Fruit fly (Drosophila melanogaster): ENCODE measurements around the gene CG17738.

DNA sequence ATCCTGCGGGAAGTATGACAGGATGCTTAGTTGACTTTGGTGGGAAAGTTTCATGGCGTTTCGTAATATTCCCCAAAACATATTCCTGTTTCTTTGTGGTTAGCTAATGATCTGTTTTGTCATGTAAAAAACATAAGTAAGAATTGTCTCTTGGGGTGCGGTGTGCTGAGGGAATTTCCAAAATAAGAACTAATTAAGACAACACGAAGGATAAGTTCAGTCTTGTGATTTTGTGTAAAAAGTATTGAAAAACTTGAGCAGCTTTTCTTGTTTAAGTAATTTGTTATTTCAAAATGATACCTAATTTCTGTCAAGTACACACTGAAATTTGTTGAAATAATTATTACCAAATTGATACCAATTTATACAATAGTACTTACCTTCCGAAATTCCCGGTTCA, 16.8 kb upstream of the CG17738 start, which contains the start of gene CG3942:
- no peak for TF ChIP-seq CG12605 (GFP tag; IDR thresholded peaks at IDR 0.05)
- no peak for TF ChIP-seq CG14655 (GFP tag; optimal IDR thresholded peaks at IDR 0.05)
- TF ChIP-seq rn (GFP tag; IDR thresholded peaks at IDR 0.05), result no peak
- no peak for TF ChIP-seq EcR (GFP tag; optimal IDR thresholded peaks at IDR 0.05)
- TF ChIP-seq Snoo (tag; optimal IDR thresholded peaks at IDR 0.05), result no peak
- no peak for TF ChIP-seq CG32121 (GFP tag; IDR thresholded peaks at IDR 0.05)
- TF ChIP-seq gl (tag; optimal IDR thresholded peaks at IDR 0.05), result no peak
- TF ChIP-seq CG8301 (tag; optimal IDR thresholded peaks at IDR 0.05), result no peak
- no peak for TF ChIP-seq CG8159 (tag; optimal IDR thresholded peaks at IDR 0.05)
- no peak for TF ChIP-seq Pif1A (GFP tag; optimal IDR thresholded peaks at IDR 0.05)
- no peak for TF ChIP-seq CG10348 (GFP tag; IDR thresholded peaks at IDR 0.05)
- no peak for TF ChIP-seq D1 (tag; optimal IDR thresholded peaks at IDR 0.05)
